Worm (Caenorhabditis elegans) whole organism, L1 larva: ENCODE results near the gene cat-4.
A peak's percentile ranks its signal among the peaks of the same experiment; 100 is the strongest.

Experiments
- C04F5.9 ChIP-seq: sonication (generic microtip); optimal IDR thresholded peaks from 2 replicates; lab custom pipeline; 2016; ENCODE audit warnings: missing genetic modification characterization, missing compliant biosample characterization
- C16A3.4 ChIP-seq: fragments of 150-350 bp; optimal IDR thresholded peaks from 2 replicates; lab custom pipeline; 2014; ENCODE audit warnings: missing biosample characterization, missing genetic modification characterization
- C34B4.2 ChIP-seq: sonication (generic microtip); optimal IDR thresholded peaks from 2 replicates; lab custom pipeline; 2017; ENCODE audit warnings: mild to moderate bottlenecking, missing genetic modification characterization, missing compliant biosample characterization
- F16B12.6 ChIP-seq: fragments of 150-350 bp; optimal IDR thresholded peaks from 2 replicates; lab custom pipeline; 2014; ENCODE audit warnings: missing biosample characterization, missing genetic modification characterization
- aha-1 ChIP-seq: fragments of 150-350 bp; optimal IDR thresholded peaks from 2 replicates; lab custom pipeline; 2014; ENCODE audit warnings: missing biosample characterization, missing genetic modification characterization
- alr-1 ChIP-seq: fragments of 200-800 bp; sonication (Bioruptor generic); optimal IDR thresholded peaks from 2 replicates; lab custom pipeline; 2018; ENCODE audit warnings: borderline replicate concordance, mild to moderate bottlenecking, missing genetic modification characterization, missing compliant biosample characterization
- aly-2 ChIP-seq: fragments of 150-350 bp; optimal IDR thresholded peaks from 2 replicates; lab custom pipeline; 2014; ENCODE audit warnings: missing biosample characterization, missing genetic modification characterization
- ama-1 ChIP-seq: fragments of 150-350 bp; optimal IDR thresholded peaks from 2 replicates; lab custom pipeline; 2014
- blmp-1 ChIP-seq: fragments of 150-350 bp; optimal IDR thresholded peaks from 2 replicates; lab custom pipeline; 2014; ENCODE audit warnings: missing biosample characterization, missing genetic modification characterization
- ceh-63 ChIP-seq: fragments of 200-800 bp; sonication (Bioruptor generic); optimal IDR thresholded peaks from 2 replicates; lab custom pipeline; 2018; ENCODE audit warnings: mild to moderate bottlenecking, missing genetic modification characterization, missing compliant biosample characterization
- ceh-8 ChIP-seq: fragments of 200-800 bp; sonication (Bioruptor generic); optimal IDR thresholded peaks from 2 replicates; lab custom pipeline; 2018; ENCODE audit warnings: mild to moderate bottlenecking, missing genetic modification characterization, moderate library complexity, missing compliant biosample characterization
- ceh-82 ChIP-seq, 3 experiments: fragments of 150-350 bp in 1 of 3; sonication (generic microtip) in 2 of 3; optimal IDR thresholded peaks; 2 replicates each; lab custom pipeline; 2014 to 2017; ENCODE audit warnings: missing biosample characterization in 3 of 3, missing genetic modification characterization in 3 of 3
- ceh-88 ChIP-seq: fragments of 200-800 bp; sonication (Bioruptor generic); IDR thresholded peaks from 2 replicates; pipeline ENCODE4 v1.3.6; 2022; ENCODE audit warnings: missing genetic modification characterization, missing compliant biosample characterization
- ceh-90 ChIP-seq: sonication (generic microtip); optimal IDR thresholded peaks from 2 replicates; lab custom pipeline; 2016; ENCODE audit warnings: missing genetic modification characterization, missing compliant biosample characterization
- ces-1 ChIP-seq: fragments of 150-350 bp; optimal IDR thresholded peaks from 2 replicates; lab custom pipeline; 2014; ENCODE audit warnings: missing biosample characterization, missing genetic modification reagents, missing genetic modification characterization
- efl-3 ChIP-seq: fragments of 200-800 bp; sonication (Bioruptor generic); optimal IDR thresholded peaks from 2 replicates; lab custom pipeline; 2018; ENCODE audit warnings: mild to moderate bottlenecking, missing genetic modification characterization, missing compliant biosample characterization
- elt-2 ChIP-seq: sonication (generic microtip); optimal IDR thresholded peaks from 2 replicates; lab custom pipeline; 2016; ENCODE audit warnings: missing genetic modification characterization, mild to moderate bottlenecking, inconsistent platforms, missing compliant biosample characterization, missing genetic modification reagents
- fos-1 ChIP-seq: fragments of 150-350 bp; optimal IDR thresholded peaks from 2 replicates; lab custom pipeline; 2014; ENCODE audit warnings: missing biosample characterization, missing genetic modification characterization
- grh-1 ChIP-seq: fragments of 200-800 bp; sonication (Bioruptor generic); IDR thresholded peaks from 2 replicates; pipeline ENCODE4 v1.3.6; 2022; ENCODE audit warnings: missing genetic modification reagents, missing genetic modification characterization, missing compliant biosample characterization
- hlh-17 ChIP-seq: fragments of 200-800 bp; sonication (Bioruptor generic); optimal IDR thresholded peaks from 2 replicates; lab custom pipeline; 2018; ENCODE audit warnings: missing genetic modification characterization, mild to moderate bottlenecking, missing compliant biosample characterization, moderate library complexity, borderline replicate concordance
- isw-1 ChIP-seq: fragments of 200-800 bp; sonication (Bioruptor generic); IDR thresholded peaks from 2 replicates; pipeline ENCODE4 v1.3.6; 2022; ENCODE audit warnings: missing genetic modification characterization, missing compliant biosample characterization
- jun-1 ChIP-seq: fragments of 150-350 bp; optimal IDR thresholded peaks from 2 replicates; lab custom pipeline; 2014; ENCODE audit warnings: missing biosample characterization, missing genetic modification reagents, missing genetic modification characterization
- lin-13 ChIP-seq: fragments of 150-350 bp; optimal IDR thresholded peaks from 2 replicates; lab custom pipeline; 2014; ENCODE audit warnings: missing biosample characterization, missing genetic modification reagents, missing genetic modification characterization
- lin-15B ChIP-seq: fragments of 150-350 bp; sonication (generic microtip); optimal IDR thresholded peaks from 3 replicates; lab custom pipeline; 2014; ENCODE audit warnings: missing biosample characterization, missing genetic modification characterization
- lin-39 ChIP-seq: fragments of 150-350 bp; optimal IDR thresholded peaks from 2 replicates; lab custom pipeline; 2014; ENCODE audit warnings: missing biosample characterization, missing genetic modification reagents, missing genetic modification characterization
- lir-3 ChIP-seq: sonication (generic microtip); optimal IDR thresholded peaks from 2 replicates; lab custom pipeline; 2016; ENCODE audit warnings: mild to moderate bottlenecking, missing genetic modification characterization, moderate library complexity, missing compliant biosample characterization; ENCODE audit not compliant: poor library complexity
- lsy-2 ChIP-seq, 2 experiments: fragments of 150-350 bp; optimal IDR thresholded peaks; 2 replicates each; lab custom pipeline; 2014; ENCODE audit warnings: missing biosample characterization in 2 of 2, missing genetic modification characterization in 2 of 2
- mab-9 ChIP-seq: fragments of 200-800 bp; sonication (Bioruptor generic); IDR thresholded peaks from 2 replicates; pipeline ENCODE4 v1.3.6; 2022; ENCODE audit warnings: missing genetic modification reagents, missing genetic modification characterization, missing compliant biosample characterization
- mef-2 ChIP-seq: fragments of 150-350 bp; optimal IDR thresholded peaks from 2 replicates; lab custom pipeline; 2014; ENCODE audit warnings: missing biosample characterization, missing genetic modification characterization
- mep-1 ChIP-seq: fragments of 150-350 bp; optimal IDR thresholded peaks from 2 replicates; lab custom pipeline; 2014; ENCODE audit warnings: missing biosample characterization, missing genetic modification characterization
- nhr-12 ChIP-seq: sonication (generic microtip); optimal IDR thresholded peaks from 2 replicates; lab custom pipeline; 2017; ENCODE audit warnings: missing biosample characterization, missing genetic modification characterization
- nhr-19 ChIP-seq: fragments of 200-800 bp; sonication (Bioruptor generic); conservative IDR thresholded peaks from 2 replicates; pipeline ENCODE4 v1.3.6; 2022; ENCODE audit warnings: missing genetic modification characterization, missing compliant biosample characterization
- nhr-237 ChIP-seq: fragments of 150-350 bp; optimal IDR thresholded peaks from 2 replicates; lab custom pipeline; 2014; ENCODE audit warnings: missing biosample characterization, missing genetic modification characterization
- nhr-47 ChIP-seq: sonication (generic microtip); optimal IDR thresholded peaks from 2 replicates; lab custom pipeline; 2016; ENCODE audit warnings: mild to moderate bottlenecking, missing genetic modification characterization, moderate library complexity, missing compliant biosample characterization
- nhr-71 ChIP-seq: sonication (generic microtip); optimal IDR thresholded peaks from 2 replicates; lab custom pipeline; 2016; ENCODE audit warnings: mild to moderate bottlenecking, missing genetic modification characterization, moderate library complexity, missing compliant biosample characterization
- nhr-76 ChIP-seq: sonication (generic microtip); optimal IDR thresholded peaks from 2 replicates; lab custom pipeline; 2017; ENCODE audit warnings: missing biosample characterization, missing genetic modification characterization
- nhr-84 ChIP-seq: sonication (generic microtip); optimal IDR thresholded peaks from 2 replicates; lab custom pipeline; 2017; ENCODE audit warnings: missing biosample characterization, missing genetic modification characterization
- nhr-85 ChIP-seq: sonication (generic microtip); peaks from one replicate; lab custom pipeline; 2016; ENCODE audit warnings: missing genetic modification characterization, inconsistent platforms, missing compliant biosample characterization
- pag-3 ChIP-seq: sonication (generic microtip); optimal IDR thresholded peaks from 2 replicates; lab custom pipeline; 2017; ENCODE audit warnings: missing genetic modification characterization, mild to moderate bottlenecking, missing compliant biosample characterization, antibody characterized with exemption, borderline replicate concordance; ENCODE audit not compliant: insufficient read depth
- pax-3 ChIP-seq: fragments of 200-800 bp; sonication (Bioruptor generic); optimal IDR thresholded peaks from 2 replicates; lab custom pipeline; 2018; ENCODE audit warnings: mild to moderate bottlenecking, missing genetic modification characterization, moderate library complexity, missing compliant biosample characterization
- skn-1 ChIP-seq: fragments of 150-350 bp; optimal IDR thresholded peaks from 2 replicates; lab custom pipeline; 2014; ENCODE audit warnings: missing biosample characterization, missing genetic modification characterization
- snpc-4 ChIP-seq: fragments of 150-350 bp; optimal IDR thresholded peaks from 2 replicates; lab custom pipeline; 2014; ENCODE audit warnings: missing biosample characterization, missing genetic modification characterization
- snu-23 ChIP-seq: sonication (generic microtip); optimal IDR thresholded peaks from 2 replicates; lab custom pipeline; 2016; ENCODE audit warnings: missing genetic modification characterization, missing compliant biosample characterization
- sox-4 ChIP-seq: sonication (generic microtip); optimal IDR thresholded peaks from 2 replicates; lab custom pipeline; 2016; ENCODE audit warnings: missing genetic modification characterization, missing compliant biosample characterization
- sptf-1 ChIP-seq: fragments of 150-350 bp; optimal IDR thresholded peaks from 2 replicates; lab custom pipeline; 2014; ENCODE audit warnings: missing biosample characterization, missing genetic modification characterization
- sup-37 ChIP-seq: fragments of 200-800 bp; sonication (Bioruptor generic); optimal IDR thresholded peaks from 2 replicates; lab custom pipeline; 2018; ENCODE audit warnings: mild to moderate bottlenecking, missing genetic modification characterization, missing compliant biosample characterization
- unc-30 ChIP-seq: sonication (generic microtip); optimal IDR thresholded peaks from 2 replicates; lab custom pipeline; 2017; ENCODE audit warnings: missing biosample characterization, missing genetic modification characterization
- unc-62 ChIP-seq: fragments of 150-350 bp; optimal IDR thresholded peaks from 2 replicates; lab custom pipeline; 2014; ENCODE audit warnings: missing biosample characterization, missing genetic modification reagents, missing genetic modification characterization
- unc-86 ChIP-seq: sonication (generic microtip); optimal IDR thresholded peaks from 2 replicates; lab custom pipeline; 2016; ENCODE audit warnings: missing genetic modification characterization, missing compliant biosample characterization
- unc-98 ChIP-seq: fragments of 200-800 bp; sonication (Bioruptor generic); IDR thresholded peaks from 2 replicates; pipeline ENCODE4 v1.3.6; 2022; ENCODE audit warnings: missing genetic modification characterization, missing compliant biosample characterization
- vab-15 ChIP-seq: sonication (generic microtip); optimal IDR thresholded peaks from 2 replicates; lab custom pipeline; 2017; ENCODE audit warnings: missing genotype, mild to moderate bottlenecking, missing genetic modification characterization, missing compliant biosample characterization
- xbp-1 ChIP-seq: sonication (generic microtip); optimal IDR thresholded peaks from 2 replicates; lab custom pipeline; 2016; ENCODE audit warnings: missing genetic modification characterization, missing compliant biosample characterization
- zag-1 ChIP-seq: fragments of 150-350 bp; optimal IDR thresholded peaks from 2 replicates; lab custom pipeline; 2014; ENCODE audit warnings: missing biosample characterization, missing genetic modification characterization
- zip-4 ChIP-seq: fragments of 200-800 bp; sonication (Bioruptor generic); optimal IDR thresholded peaks from 2 replicates; lab custom pipeline; 2018; ENCODE audit warnings: mild to moderate bottlenecking, missing genetic modification characterization, moderate library complexity, missing compliant biosample characterization

cat-4 gene

ce11 chrV:10578938-10579337, 14.3 kb downstream of the cat-4 start, which contains the start of the genes erh-1 and lpd-9 (continued):
- TF ChIP-seq aly-2 (tag; lab: Kevin White, UChicago) (peak; percentile 29), lir-3 (tag; lab: Kevin White, UChicago) (peak; percentile 6), ces-1 (GFP tag; lab: Kevin White, UChicago) (no peak), elt-2 (tag; lab: Kevin White, UChicago) (peak; percentile 73), blmp-1 (tag; lab: Kevin White, UChicago) (peak; percentile 67), ama-1 (lab: Kevin White, UChicago) (no peak), nhr-19 (peak; percentile 85), lin-39 (tag; lab: Kevin White, UChicago) (peak; percentile 70), zip-4 (peak; percentile 59), xbp-1 (tag; lab: Kevin White, UChicago) (peak; percentile 85), nhr-47 (tag; lab: Kevin White, UChicago) (peak; percentile 90), nhr-76 (tag; lab: Kevin White, UChicago) (no peak), unc-62 (no peak), lin-15B (tag; lab: Kevin White, UChicago) (peak; percentile 52), nhr-85 (tag; lab: Kevin White, UChicago) (peak; percentile 87), efl-3 (GFP tag; lab: Kevin White, UChicago) (no peak), ceh-90 (no peak), sptf-1 (tag; lab: Kevin White, UChicago) (no peak), grh-1 (GFP tag; lab: Robert Waterston, UW) (peak; percentile 81), lin-13 (GFP tag; lab: Kevin White, UChicago) (peak; percentile 17), nhr-71 (tag; lab: Kevin White, UChicago) (peak; percentile 87), C16A3.4 (tag; lab: Kevin White, UChicago) (peak; percentile 57), ceh-88 (peak; percentile 21; the same call in 1 of the 2 replicates), mef-2 (tag; lab: Kevin White, UChicago) (no peak), snpc-4 (peak; percentile 77), snu-23 (GFP tag; lab: Kevin White, UChicago) (peak; percentile 80), zag-1 (no peak), pax-3 (peak; percentile 19), jun-1 (tag; lab: Kevin White, UChicago) (peak; percentile 53), aha-1 (tag; lab: Kevin White, UChicago) (peak; percentile 30), nhr-84 (tag; lab: Kevin White, UChicago) (no peak), ceh-8 (GFP tag; lab: Kevin White, UChicago) (peak; percentile 51), C04F5.9 (tag; lab: Kevin White, UChicago) (peak; percentile 53), alr-1 (tag; lab: Kevin White, UChicago) (no peak), vab-15 (tag; lab: Kevin White, UChicago) (no peak), C34B4.2 (tag; lab: Kevin White, UChicago) (no peak), fos-1 (no peak), F16B12.6 (tag; lab: Kevin White, UChicago) (peak; percentile 49), isw-1 (GFP tag; lab: Robert Waterston, UW) (peak; percentile 72), lsy-2 (tag; optimal IDR thresholded peaks at IDR 0.05; lab: Kevin White, UChicago) (peak; percentile 78 to 86), hlh-17 (GFP tag; lab: Kevin White, UChicago) (no peak), skn-1 (peak; percentile 74), unc-98 (GFP tag; lab: Robert Waterston, UW) (no peak), ceh-63 (GFP tag; lab: Kevin White, UChicago) (no peak), sox-4 (tag; lab: Kevin White, UChicago) (peak; percentile 28), nhr-237 (tag; lab: Kevin White, UChicago) (no peak), mep-1 (tag; lab: Kevin White, UChicago) (peak; percentile 90), unc-30 (tag; lab: Kevin White, UChicago) (no peak), ceh-82 (tag; optimal IDR thresholded peaks at IDR 0.05; lab: Kevin White, UChicago) (peak; percentile 77 to 84 (median 79)), sup-37 (GFP tag; lab: Kevin White, UChicago) (peak; percentile 39), unc-86 (tag; lab: Kevin White, UChicago) (peak; percentile 80), pag-3 (tag; lab: Kevin White, UChicago) (peak; percentile 53), mab-9 (GFP tag; lab: Robert Waterston, UW) (peak; percentile 76), nhr-12 (tag; lab: Kevin White, UChicago) (no peak)
